Fruit fly (Drosophila melanogaster) ovary, adult (tissue): ENCODE measurements around the gene LManV.

Experiments used
- CG17801 ChIP-seq: fragments of 200-800 bp; optimal IDR thresholded peaks from 2 replicates; lab custom pipeline; 2019; ENCODE audit warnings: missing biosample characterization, mild to moderate bottlenecking, missing genetic modification characterization, moderate library complexity; ENCODE audit not compliant: partially characterized antibody

LManV gene

DNA sequence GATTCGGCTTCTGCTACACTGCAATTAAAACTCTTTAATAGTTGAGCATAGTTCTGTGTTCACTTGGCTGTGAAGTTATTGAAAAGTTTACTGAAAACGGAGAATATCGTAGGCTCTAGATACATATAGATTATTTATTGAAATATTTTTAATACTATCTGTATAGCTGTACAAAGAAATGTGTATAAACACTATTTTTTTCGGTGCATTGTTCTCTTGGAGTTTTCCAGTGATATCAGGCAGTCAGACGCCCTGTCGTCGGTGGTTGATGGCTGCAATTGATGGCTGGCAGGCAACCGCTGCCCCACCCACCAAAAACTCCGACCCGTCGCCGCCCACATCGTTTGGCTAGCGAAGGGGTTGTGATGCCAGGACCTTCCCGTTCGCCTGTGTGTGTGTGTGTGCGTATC, 29.7 kb downstream of the LManV start:
- TF ChIP-seq CG17801 (GFP tag; lab: Kevin White, UChicago): no peak

DNA sequence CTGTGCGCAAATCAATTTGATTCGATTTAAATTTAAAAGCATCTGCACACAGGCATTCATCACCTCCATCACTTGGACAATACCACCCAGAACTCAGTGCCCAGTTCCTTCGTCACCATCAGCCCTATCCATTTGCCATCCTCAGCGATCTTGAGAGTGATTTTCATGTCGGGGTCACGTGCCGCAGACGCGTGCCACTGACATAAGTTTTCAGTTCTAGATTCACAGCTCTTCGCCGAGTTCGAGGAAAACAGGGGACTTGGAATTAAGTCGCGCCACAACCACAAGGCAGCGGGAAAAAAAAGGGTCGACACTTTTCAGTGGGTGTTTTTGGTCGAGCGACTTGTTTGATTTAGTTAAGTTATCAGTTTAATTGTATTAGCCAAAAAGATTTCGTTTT, 33.0 kb downstream of the LManV start:
- no peak for TF ChIP-seq CG17801 (GFP tag; lab: Kevin White, UChicago)

DNA sequence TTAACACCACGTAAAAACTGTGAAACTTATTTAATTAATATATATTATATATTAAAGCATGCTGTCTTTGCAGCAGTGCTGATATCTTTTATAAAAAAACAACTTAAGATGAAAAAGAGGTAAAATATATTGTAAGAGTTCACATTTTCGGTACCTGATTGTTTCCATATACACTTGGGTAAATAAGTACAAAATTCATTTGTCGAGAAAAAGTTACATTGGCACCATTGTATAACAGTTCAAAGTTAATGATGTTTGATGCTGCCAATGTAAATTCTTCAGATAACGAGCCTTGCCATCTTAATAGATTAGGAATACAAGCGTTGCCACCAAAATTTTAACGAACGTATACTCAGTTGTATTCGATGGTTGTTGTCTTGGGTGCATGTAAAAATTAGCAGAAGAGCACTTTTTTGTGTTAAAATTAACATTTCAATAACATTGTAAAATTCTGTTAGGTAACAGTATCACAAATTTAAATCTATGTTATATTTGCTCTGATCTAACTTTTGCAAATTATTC, 35.2 kb downstream of the LManV start:
- no peak for TF ChIP-seq CG17801 (GFP tag; lab: Kevin White, UChicago)

DNA sequence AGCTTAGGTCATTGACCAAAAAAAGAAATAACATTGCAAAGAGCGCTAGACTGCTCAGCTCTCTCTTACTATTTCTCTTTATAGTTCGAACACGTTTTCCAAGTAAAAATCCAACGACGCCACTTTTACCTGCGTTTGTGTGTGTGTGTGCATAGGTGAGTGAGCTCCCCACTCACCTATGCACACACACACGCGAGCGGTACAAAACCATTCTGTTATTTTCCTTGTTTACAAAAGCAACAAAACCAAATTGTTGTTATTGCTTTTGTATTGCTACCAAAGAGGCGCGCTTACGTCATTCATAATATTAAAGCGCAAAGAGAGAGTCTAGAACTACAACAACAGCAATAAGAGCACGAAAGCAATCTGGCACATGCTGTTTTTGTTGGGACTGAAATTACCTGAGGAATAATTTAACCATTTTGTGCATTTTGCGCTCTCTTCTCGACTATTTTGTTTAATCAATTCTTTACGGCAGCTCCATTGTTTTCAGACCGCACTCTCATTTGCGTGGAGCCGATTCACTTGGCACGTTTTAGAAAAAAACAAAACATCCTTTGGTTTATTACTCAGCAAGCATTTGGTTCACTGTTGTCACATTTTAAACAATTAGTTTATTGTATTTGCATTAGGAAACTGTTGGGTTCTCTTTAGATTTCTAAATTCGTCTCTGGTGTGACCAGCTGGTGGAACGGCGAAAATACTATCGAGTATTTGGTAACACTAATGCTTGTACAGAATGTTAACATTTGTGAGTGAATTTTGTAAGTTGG, 35.9 kb downstream of the LManV start, which contains the start of gene raw:
raw (minus strand) TSS at position 677 of the 773 bp plus-strand sequence.
- peak; percentile 20 for TF ChIP-seq CG17801 (GFP tag; lab: Kevin White, UChicago)

DNA sequence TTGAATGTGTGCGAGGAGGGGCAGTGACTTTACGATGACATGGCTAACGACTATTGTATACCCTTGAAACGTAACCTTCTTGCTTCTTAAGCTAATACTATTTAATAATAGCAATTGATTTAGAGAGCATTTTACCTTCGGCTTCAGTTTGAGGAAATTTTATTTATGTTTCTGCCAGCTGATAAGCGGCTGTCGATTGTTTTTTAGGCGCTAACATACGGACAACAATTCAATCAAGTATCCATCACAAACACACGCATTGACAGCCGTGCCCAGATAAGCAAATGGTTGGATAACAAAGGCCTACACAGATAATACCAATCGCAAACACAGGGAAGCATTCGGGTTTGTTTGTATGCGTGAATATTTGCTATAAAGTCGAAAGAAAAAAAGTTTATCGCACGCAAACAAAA, 37.8 kb downstream of the LManV start:
- no peak for TF ChIP-seq CG17801 (GFP tag; lab: Kevin White, UChicago)

DNA sequence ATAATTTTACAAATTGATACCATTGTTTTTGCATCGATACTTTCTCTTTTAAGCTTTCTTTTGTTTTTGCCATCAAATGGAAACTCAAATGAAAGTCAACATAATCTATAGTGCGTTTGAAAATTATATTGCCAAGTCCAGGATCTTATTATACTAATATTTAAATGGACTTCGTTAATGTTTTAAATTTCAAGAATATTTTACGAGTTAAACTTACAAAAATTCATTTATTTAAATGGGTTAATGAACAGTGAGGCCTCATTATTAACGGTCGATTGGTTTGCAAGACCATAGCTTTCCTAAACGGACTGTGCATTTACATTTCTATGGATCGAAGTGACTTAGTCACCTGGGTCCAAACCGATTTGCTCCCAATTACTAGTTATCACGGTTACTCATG, 39.7 kb downstream of the LManV start:
- no peak for TF ChIP-seq CG17801 (GFP tag; lab: Kevin White, UChicago)

DNA sequence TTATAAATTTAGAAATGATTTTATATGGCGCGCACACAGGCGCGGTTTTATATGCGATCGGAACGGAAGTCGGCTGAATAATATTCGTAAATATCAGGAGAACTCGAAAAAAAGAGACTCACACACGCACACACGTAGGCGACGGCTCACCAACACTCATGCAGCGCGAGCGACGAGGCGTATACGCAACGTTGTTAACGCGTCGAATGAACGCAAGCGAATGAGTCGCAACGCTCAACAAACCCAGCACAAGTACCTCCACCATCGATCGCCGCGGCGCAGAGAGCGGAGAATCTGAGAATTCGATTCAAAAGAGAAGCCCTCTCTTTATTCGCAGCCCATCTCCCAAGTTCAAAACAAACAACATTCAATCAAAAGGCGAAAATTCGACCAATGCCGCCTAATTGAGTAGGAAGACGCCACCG, 40.5 kb downstream of the LManV start:
- TF ChIP-seq CG17801 (GFP tag; lab: Kevin White, UChicago): peak; percentile 51

DNA sequence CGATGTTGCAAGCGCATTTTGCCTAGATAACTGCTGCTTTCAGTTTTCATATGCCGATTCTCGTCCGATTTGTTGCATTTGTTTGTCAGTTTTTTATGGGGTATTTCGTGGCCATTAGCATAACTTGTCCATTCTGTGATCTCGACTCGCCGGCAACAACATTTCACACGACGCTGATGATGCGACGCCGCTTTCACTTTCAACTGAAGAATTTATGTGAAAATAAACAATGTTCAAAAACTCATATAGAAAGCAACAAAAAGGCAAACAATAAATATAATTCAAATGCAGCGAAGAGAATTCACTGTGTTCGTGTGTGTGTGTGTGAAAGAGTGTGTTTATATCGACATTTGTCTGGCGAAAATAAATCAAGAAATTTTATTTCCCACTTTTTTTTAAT, 41.1 kb downstream of the LManV start:
- TF ChIP-seq CG17801 (GFP tag; lab: Kevin White, UChicago): no peak

DNA sequence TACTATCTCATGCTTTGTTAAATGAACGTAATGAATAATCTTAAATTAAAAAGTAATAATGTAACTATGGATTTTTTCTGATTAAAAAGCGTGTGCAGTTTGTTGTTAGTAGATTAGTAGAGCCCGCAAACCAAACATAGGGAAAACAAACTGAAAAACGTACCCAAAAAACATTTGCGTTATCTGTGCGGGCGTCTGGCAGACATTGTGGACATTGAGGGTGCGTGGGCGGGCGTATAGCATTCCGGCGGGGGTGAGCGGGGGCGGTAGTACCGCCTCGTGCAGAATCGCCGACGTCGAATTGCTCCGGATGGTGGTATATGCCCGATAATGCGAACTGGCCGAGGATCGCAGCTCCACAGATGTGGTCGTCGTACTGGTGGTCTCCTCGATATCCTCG, 41.8 kb downstream of the LManV start:
- TF ChIP-seq CG17801 (GFP tag; lab: Kevin White, UChicago): no peak

DNA sequence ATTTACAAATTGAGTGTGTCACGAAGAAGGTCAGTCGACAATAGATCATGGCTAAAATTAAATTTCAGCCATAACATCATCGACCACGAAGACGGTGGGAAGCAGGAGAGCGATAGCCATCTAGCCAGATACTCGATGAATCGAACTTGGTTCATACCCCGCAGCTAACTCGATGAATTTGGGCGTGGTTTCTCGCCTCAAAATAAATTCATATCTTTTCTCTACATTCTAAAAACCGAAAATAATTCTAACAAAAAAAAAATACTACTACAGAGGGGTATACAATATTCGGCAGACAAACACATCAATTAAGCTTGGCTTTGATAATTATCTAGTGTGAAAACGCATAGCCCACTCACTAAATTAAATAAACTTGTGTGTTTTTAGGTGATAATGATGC, 43.4 kb downstream of the LManV start:
- TF ChIP-seq CG17801 (GFP tag; lab: Kevin White, UChicago): no peak
